Worm (Caenorhabditis elegans) whole organism, L3 larva: ENCODE data around the gene dec-7.
A peak's percentile ranks its signal among the peaks of the same experiment; 100 is the strongest.

Experiments used
- ZK546.5 ChIP-seq: sonication (generic microtip); optimal IDR thresholded peaks from 2 replicates; lab custom pipeline; 2017; ENCODE audit warnings: missing biosample characterization, missing genetic modification characterization
- aly-2 ChIP-seq: fragments of 150-350 bp; optimal IDR thresholded peaks from 2 replicates; lab custom pipeline; 2014; ENCODE audit warnings: missing biosample characterization, missing genetic modification characterization
- ama-1 ChIP-seq: fragments of 150-350 bp; optimal IDR thresholded peaks from 2 replicates; lab custom pipeline; 2018
- ceh-28 ChIP-seq: fragments of 150-350 bp; optimal IDR thresholded peaks from 2 replicates; lab custom pipeline; 2014; ENCODE audit warnings: missing biosample characterization, missing genetic modification reagents, missing genetic modification characterization
- ceh-82 ChIP-seq: fragments of 150-350 bp; optimal IDR thresholded peaks from 2 replicates; lab custom pipeline; 2014; ENCODE audit warnings: missing biosample characterization, missing genetic modification characterization
- ceh-9 ChIP-seq: sonication (generic microtip); optimal IDR thresholded peaks from 2 replicates; lab custom pipeline; 2018; ENCODE audit warnings: missing biosample characterization, missing genetic modification characterization
- daf-12 ChIP-seq: fragments of 150-350 bp; optimal IDR thresholded peaks from 2 replicates; lab custom pipeline; 2014; ENCODE audit warnings: missing biosample characterization, missing genetic modification reagents, missing genetic modification characterization
- egl-5 ChIP-seq: fragments of 150-350 bp; optimal IDR thresholded peaks from 2 replicates; lab custom pipeline; 2017; ENCODE audit warnings: missing biosample characterization, missing genetic modification reagents, missing genetic modification characterization, inconsistent platforms
- elt-2 ChIP-seq: sonication (generic microtip); optimal IDR thresholded peaks from 2 replicates; lab custom pipeline; 2016; ENCODE audit warnings: missing genetic modification reagents, mild to moderate bottlenecking, missing genetic modification characterization, missing compliant biosample characterization
- elt-3 ChIP-seq, 3 experiments: fragments of 150-350 bp in 1 of 3; sonication (generic microtip) in 2 of 3; optimal IDR thresholded peaks; 2 replicates in 2 of 3; 4 replicates in 1 of 3; lab custom pipeline; 2014 to 2017; ENCODE audit warnings: missing biosample characterization in 3 of 3, missing genetic modification characterization in 3 of 3
- eor-1 ChIP-seq, 2 experiments: fragments of 150-350 bp; optimal IDR thresholded peaks; 2 replicates each; lab custom pipeline; 2014 to 2018; ENCODE audit warnings: missing biosample characterization in 2 of 2, missing genetic modification characterization in 2 of 2
- fkh-2 ChIP-seq: fragments of 150-350 bp; optimal IDR thresholded peaks from 2 replicates; lab custom pipeline; 2014; ENCODE audit warnings: missing biosample characterization, missing genetic modification reagents, missing genetic modification characterization
- fos-1 ChIP-seq: fragments of 150-350 bp; optimal IDR thresholded peaks from 2 replicates; lab custom pipeline; 2014; ENCODE audit warnings: missing biosample characterization, missing genetic modification characterization
- hmg-11 ChIP-seq: sonication (generic microtip); optimal IDR thresholded peaks from 2 replicates; lab custom pipeline; 2016; ENCODE audit warnings: missing genetic modification characterization, missing compliant biosample characterization
- lin-15B ChIP-seq: fragments of 150-350 bp; optimal IDR thresholded peaks from 2 replicates; lab custom pipeline; 2014; ENCODE audit warnings: missing biosample characterization, missing genetic modification characterization
- lin-39 ChIP-seq: fragments of 150-350 bp; optimal IDR thresholded peaks from 2 replicates; lab custom pipeline; 2018; ENCODE audit warnings: missing biosample characterization, missing genetic modification reagents, missing genetic modification characterization
- lsy-12 ChIP-seq: sonication (generic microtip); optimal IDR thresholded peaks from 2 replicates; lab custom pipeline; 2016; ENCODE audit warnings: mild to moderate bottlenecking, missing genetic modification characterization, missing compliant biosample characterization
- nfya-1 ChIP-seq: sonication (generic microtip); optimal IDR thresholded peaks from 2 replicates; lab custom pipeline; 2017; ENCODE audit warnings: missing genetic modification characterization, mild to moderate bottlenecking, missing compliant biosample characterization, antibody characterized with exemption, moderate library complexity; ENCODE audit not compliant: insufficient read depth
- nhr-11 ChIP-seq: fragments of 150-350 bp; optimal IDR thresholded peaks from 2 replicates; lab custom pipeline; 2014; ENCODE audit warnings: missing biosample characterization, missing genetic modification characterization
- nhr-23 ChIP-seq: fragments of 150-350 bp; optimal IDR thresholded peaks from 2 replicates; lab custom pipeline; 2014; ENCODE audit warnings: missing biosample characterization, missing genetic modification reagents, missing genetic modification characterization
- nhr-237 ChIP-seq: fragments of 150-350 bp; optimal IDR thresholded peaks from 2 replicates; lab custom pipeline; 2014; ENCODE audit warnings: missing biosample characterization, missing genetic modification characterization
- nhr-25 ChIP-seq: sonication (generic microtip); optimal IDR thresholded peaks from 2 replicates; lab custom pipeline; 2017; ENCODE audit warnings: missing biosample characterization, missing genetic modification characterization
- nhr-43 ChIP-seq: sonication (generic microtip); optimal IDR thresholded peaks from 2 replicates; lab custom pipeline; 2016; ENCODE audit warnings: mild to moderate bottlenecking, missing genetic modification characterization, missing compliant biosample characterization; ENCODE audit not compliant: poor library complexity, severe bottlenecking
- nhr-67 ChIP-seq: fragments of 150-350 bp; optimal IDR thresholded peaks from 2 replicates; lab custom pipeline; 2014; ENCODE audit warnings: missing biosample characterization, missing genetic modification characterization
- nhr-76 ChIP-seq: fragments of 150-350 bp; sonication (generic microtip); optimal IDR thresholded peaks from 5 replicates; lab custom pipeline; 2014; ENCODE audit warnings: missing biosample characterization, missing genetic modification characterization
- nhr-77 ChIP-seq: fragments of 150-350 bp; optimal IDR thresholded peaks from 2 replicates; lab custom pipeline; 2014; ENCODE audit warnings: missing biosample characterization, missing genetic modification characterization
- pha-4 ChIP-seq: fragments of 150-350 bp; optimal IDR thresholded peaks from 2 replicates; lab custom pipeline; 2014; ENCODE audit warnings: missing biosample characterization, missing genetic modification reagents, missing genetic modification characterization
- pqm-1 ChIP-seq: fragments of 150-350 bp; optimal IDR thresholded peaks from 2 replicates; lab custom pipeline; 2017; ENCODE audit warnings: missing biosample characterization, missing genetic modification characterization, inconsistent platforms
- sea-2 ChIP-seq: fragments of 150-350 bp; sonication (generic microtip); optimal IDR thresholded peaks from 4 replicates; lab custom pipeline; 2014; ENCODE audit warnings: missing biosample characterization, missing genetic modification reagents, missing genetic modification characterization
- skn-1 ChIP-seq: fragments of 150-350 bp; optimal IDR thresholded peaks from 2 replicates; lab custom pipeline; 2014; ENCODE audit warnings: missing biosample characterization, missing genetic modification characterization
- snpc-4 ChIP-seq: fragments of 150-350 bp; optimal IDR thresholded peaks from 2 replicates; lab custom pipeline; 2014; ENCODE audit warnings: missing biosample characterization, missing genetic modification characterization
- tbx-2 ChIP-seq: sonication (generic microtip); optimal IDR thresholded peaks from 2 replicates; lab custom pipeline; 2016; ENCODE audit warnings: mild to moderate bottlenecking, missing genetic modification characterization, missing compliant biosample characterization
- ztf-11 ChIP-seq: fragments of 150-350 bp; optimal IDR thresholded peaks from 2 replicates; lab custom pipeline; 2014; ENCODE audit warnings: missing biosample characterization, missing genetic modification characterization
- ztf-4 ChIP-seq: fragments of 150-350 bp; optimal IDR thresholded peaks from 2 replicates; lab custom pipeline; 2014; ENCODE audit warnings: missing biosample characterization, missing genetic modification characterization

The dec-7 gene

DNA sequence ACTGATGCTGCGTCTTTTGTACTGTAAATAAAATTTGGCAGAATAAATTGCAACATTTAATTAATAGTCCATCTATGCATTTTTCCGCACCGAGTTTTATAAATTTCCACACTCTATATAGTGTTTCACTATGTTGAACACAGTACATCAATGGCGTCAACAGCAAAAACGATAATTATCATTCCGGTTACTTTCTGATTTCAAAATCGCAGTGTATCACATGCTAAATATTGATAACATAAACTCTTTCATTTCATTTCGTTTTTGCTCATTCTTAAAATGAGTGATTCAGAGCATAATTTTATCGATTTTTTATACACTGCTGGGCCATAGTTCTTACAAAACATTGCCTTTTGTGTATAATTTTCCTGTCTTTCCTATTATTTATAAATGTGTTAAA is 9.9 kb upstream of the dec-7 start:
- TF ChIP-seq nfya-1 (tag; lab: Kevin White, UChicago) (no peak), pha-4 (tag; lab: Kevin White, UChicago) (peak; percentile 43), aly-2 (no peak), ztf-4 (tag; lab: Kevin White, UChicago) (no peak), ceh-28 (tag; lab: Kevin White, UChicago) (peak; percentile 2), pqm-1 (tag; lab: Kevin White, UChicago) (peak; percentile 71), elt-2 (peak; percentile 71)
- TF ChIP-seq, all 47 proteins: peak for 4

DNA sequence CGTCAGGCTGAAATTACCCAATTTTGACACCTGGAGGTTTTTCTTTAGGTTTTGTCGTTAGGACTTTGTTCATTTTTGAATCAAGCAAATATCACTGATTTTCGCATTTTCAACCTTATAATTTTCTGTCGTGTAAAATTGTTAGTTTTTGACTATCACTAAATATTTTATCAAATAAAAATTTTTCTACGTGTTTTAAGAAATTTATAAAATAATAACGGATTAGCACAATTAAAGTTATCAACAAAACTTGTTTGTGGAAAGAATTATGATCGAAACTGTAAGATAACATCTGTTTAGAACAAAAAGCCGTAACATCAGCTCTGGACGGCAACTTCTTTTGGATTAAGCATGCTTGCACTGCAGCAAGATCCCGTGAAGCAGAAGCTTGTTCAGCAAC is 9.3 kb upstream of the dec-7 start, which contains the start of gene cbp-2:
TSS of gene cbp-2 (plus strand) at position 301 of the 400 bp plus-strand sequence.
- no peak for TF ChIP-seq eor-1 (tag; optimal IDR thresholded peaks at IDR 0.05; lab: Kevin White, UChicago)
- no peak for TF ChIP-seq lin-15B (tag; lab: Kevin White, UChicago)
- TF ChIP-seq nhr-25 (tag; lab: Kevin White, UChicago) = no peak
- no peak for TF ChIP-seq pqm-1 (tag; lab: Kevin White, UChicago)
- no peak for TF ChIP-seq lin-39
- no peak for TF ChIP-seq elt-2
- no peak for TF ChIP-seq sea-2 (GFP tag; lab: Kevin White, UChicago)
- TF ChIP-seq skn-1 (tag; lab: Kevin White, UChicago) = no peak

- no peak for TF ChIP-seq nhr-43 (tag; lab: Kevin White, UChicago)
- TF ChIP-seq elt-2 = no peak
- TF ChIP-seq eor-1 (tag; optimal IDR thresholded peaks at IDR 0.05; lab: Kevin White, UChicago) = no peak
- TF ChIP-seq ceh-82 = no peak
- TF ChIP-seq nhr-67 (tag; lab: Kevin White, UChicago) = no peak
- TF ChIP-seq sea-2 (GFP tag; lab: Kevin White, UChicago) = no peak
- TF ChIP-seq nhr-76 (tag; lab: Kevin White, UChicago) = no peak
- TF ChIP-seq lin-39 = no peak
- no peak for TF ChIP-seq daf-12 (tag; lab: Kevin White, UChicago)
- no peak for TF ChIP-seq nhr-237
- no peak for TF ChIP-seq fkh-2
- no peak for TF ChIP-seq ama-1 (lab: Kevin White, UChicago)
- TF ChIP-seq fos-1 (tag; lab: Kevin White, UChicago) = no peak
- TF ChIP-seq nfya-1 (tag; lab: Kevin White, UChicago) = no peak
- no peak for TF ChIP-seq skn-1 (tag; lab: Kevin White, UChicago)
- TF ChIP-seq ceh-9 (tag; lab: Kevin White, UChicago) = no peak
These were observed 5.5 kb upstream of the dec-7 start, which contains the start of gene ttr-3 for ce11 chrIII:9926650-9927049. Gene ttr-3, minus strand, starts transcription at chrIII:9926750.

DNA sequence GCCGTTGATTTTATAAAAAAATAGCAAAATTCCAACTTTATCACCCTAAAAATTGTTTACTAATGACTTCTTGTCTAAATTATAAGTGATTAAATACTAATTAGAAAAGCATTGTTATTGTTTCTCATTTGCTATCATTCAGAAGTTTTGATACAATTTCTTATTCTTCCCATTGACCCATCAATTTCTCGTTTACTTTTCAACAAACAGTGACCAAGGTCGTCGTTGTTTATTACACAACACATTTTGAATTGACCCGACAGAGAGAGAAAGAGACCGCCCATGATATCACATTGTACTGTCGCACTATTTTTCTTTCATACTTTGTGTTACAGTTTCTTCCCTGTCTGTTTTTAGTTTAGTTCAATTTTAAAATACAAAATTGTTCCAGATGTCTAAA is 4.8 kb upstream of the dec-7 start, which contains the start of gene ttr-2:
TSS of gene ttr-2 (plus strand) at position 392 of the 400 bp plus-strand sequence.
- TF ChIP-seq nhr-23 (tag; lab: Kevin White, UChicago) (peak; percentile 3), nhr-25 (tag; lab: Kevin White, UChicago) (peak; percentile 24), nhr-77 (no peak)

ce11 chrIII:9928777-9929176 is 3.4 kb upstream of the dec-7 start, which contains the start of gene ttr-1:
Gene ttr-1, plus strand, starts transcription at chrIII:9929077.
- TF ChIP-seq nhr-11 (tag; lab: Kevin White, UChicago) = no peak
- TF ChIP-seq lsy-12 (tag; lab: Kevin White, UChicago) = no peak
- TF ChIP-seq elt-3 (tag; optimal IDR thresholded peaks at IDR 0.05; lab: Kevin White, UChicago) = no peak
- no peak for TF ChIP-seq sea-2 (GFP tag; lab: Kevin White, UChicago)
- no peak for TF ChIP-seq ztf-11 (tag; lab: Kevin White, UChicago)
- TF ChIP-seq ceh-9 (tag; lab: Kevin White, UChicago) = no peak
- no peak for TF ChIP-seq hmg-11 (tag; lab: Kevin White, UChicago)
- TF ChIP-seq eor-1 (tag; optimal IDR thresholded peaks at IDR 0.05; lab: Kevin White, UChicago) = no peak
- TF ChIP-seq ZK546.5 (tag; lab: Kevin White, UChicago) = no peak
- TF ChIP-seq lin-15B (tag; lab: Kevin White, UChicago) = no peak
- no peak for TF ChIP-seq egl-5 (tag; lab: Kevin White, UChicago)
- no peak for TF ChIP-seq fkh-2
- no peak for TF ChIP-seq nhr-23 (tag; lab: Kevin White, UChicago)
- no peak for TF ChIP-seq tbx-2 (tag; lab: Kevin White, UChicago)
- TF ChIP-seq snpc-4 (tag; lab: Kevin White, UChicago) = no peak
- no peak for TF ChIP-seq nhr-25 (tag; lab: Kevin White, UChicago)
- no peak for TF ChIP-seq ceh-82
- TF ChIP-seq, all 47 proteins: peak for 0
